Worm (Caenorhabditis elegans) whole organism, early embryonic: ENCODE results near the gene phf-34.

Experiments
- hnd-1 ChIP-seq: sonication (generic microtip); optimal IDR thresholded peaks from 2 replicates; lab custom pipeline; 2016; ENCODE audit warnings: missing genetic modification characterization, missing compliant biosample characterization
- tbx-37 ChIP-seq: fragments of 200-800 bp; sonication (Bioruptor generic); conservative IDR thresholded peaks from 2 replicates; pipeline ENCODE4 v1.3.6; 2022; ENCODE audit warnings: missing genetic modification reagents, missing genetic modification characterization, missing compliant biosample characterization

- no peak for TF ChIP-seq hnd-1 (tag; lab: Kevin White, UChicago)
- no peak for TF ChIP-seq tbx-37 (GFP tag; lab: Robert Waterston, UW)
Observed at ce11 chrX:9948528-9948927, 49.3 kb upstream of the phf-34 start.
